Fruit fly (Drosophila melanogaster): Measurements from ENCODE around the gene CG6999.
"Not testable (repeated sequence)": the region's sequence is repeated elsewhere in the genome, so short reads cannot be mapped to it uniquely, and the experiment has no call there.

Gene CG6999

DNA sequence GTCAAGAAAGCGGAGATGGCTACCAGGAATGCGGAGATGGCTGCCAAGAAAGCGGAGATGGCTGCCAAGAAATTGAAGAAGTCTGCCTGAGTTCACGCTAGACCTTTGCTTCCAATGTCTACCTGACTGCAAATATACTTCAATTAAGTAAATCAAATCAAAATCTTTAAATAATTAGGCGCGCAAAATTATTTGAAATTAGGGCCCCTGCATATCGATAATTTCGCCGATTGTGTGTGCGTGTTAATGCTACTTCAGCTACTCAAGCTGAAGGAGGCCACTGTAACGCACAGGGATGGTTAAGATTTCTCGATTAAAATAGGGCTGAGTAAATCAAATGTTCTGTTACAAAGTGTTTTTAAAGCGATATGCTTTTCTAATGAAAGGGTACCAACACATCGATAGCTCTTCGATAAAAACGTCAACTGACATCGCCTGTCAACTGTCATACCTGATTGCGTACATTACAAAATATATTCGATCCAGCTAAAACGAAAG, at the start of gene CG6999:
TSS of gene CG6999 (plus strand) at position 448 of the 498 bp plus-strand sequence.
- not testable (repeated sequence) for TF ChIP-seq noc (tag; optimal IDR thresholded peaks at IDR 0.05)

DNA sequence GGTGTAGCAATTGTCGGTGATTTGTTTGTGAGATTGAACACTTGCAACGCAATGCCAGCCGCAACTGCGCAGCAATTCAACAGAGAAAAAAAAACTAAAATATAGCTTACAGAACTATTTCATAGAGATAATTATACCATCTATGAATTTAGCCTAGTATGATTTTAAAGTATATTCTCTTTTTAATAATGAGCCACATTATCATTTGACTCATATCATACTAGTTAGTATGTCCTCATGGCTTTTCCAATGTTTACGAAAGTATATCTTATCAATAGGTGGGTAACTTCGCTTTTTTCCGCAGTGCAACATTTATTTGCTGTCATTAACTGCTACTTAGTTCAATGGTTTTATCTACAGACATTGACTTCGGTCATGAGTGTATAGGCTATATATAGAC, 49.4 kb upstream of the CG6999 start:
- TF ChIP-seq noc (tag; optimal IDR thresholded peaks at IDR 0.05) = no peak

DNA sequence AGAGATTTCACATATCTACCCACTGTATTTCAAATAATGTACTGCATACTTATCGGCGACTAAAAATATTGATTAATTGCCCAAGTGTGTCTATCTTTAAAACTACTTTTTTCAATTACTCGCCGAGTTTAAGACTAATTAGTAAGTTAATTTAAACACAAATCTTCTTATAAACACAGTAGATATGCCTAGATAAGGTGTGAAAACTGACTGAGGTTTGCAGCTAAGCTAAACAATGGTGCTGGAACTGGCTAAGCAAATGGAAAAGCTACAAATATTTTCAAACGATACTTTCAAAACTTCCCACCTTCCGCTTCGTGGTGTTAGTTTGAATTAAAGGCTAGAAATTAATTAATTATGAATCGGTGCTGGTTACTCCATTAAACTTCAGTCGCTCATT, 47.3 kb upstream of the CG6999 start:
- TF ChIP-seq noc (tag; optimal IDR thresholded peaks at IDR 0.05) = no peak

DNA sequence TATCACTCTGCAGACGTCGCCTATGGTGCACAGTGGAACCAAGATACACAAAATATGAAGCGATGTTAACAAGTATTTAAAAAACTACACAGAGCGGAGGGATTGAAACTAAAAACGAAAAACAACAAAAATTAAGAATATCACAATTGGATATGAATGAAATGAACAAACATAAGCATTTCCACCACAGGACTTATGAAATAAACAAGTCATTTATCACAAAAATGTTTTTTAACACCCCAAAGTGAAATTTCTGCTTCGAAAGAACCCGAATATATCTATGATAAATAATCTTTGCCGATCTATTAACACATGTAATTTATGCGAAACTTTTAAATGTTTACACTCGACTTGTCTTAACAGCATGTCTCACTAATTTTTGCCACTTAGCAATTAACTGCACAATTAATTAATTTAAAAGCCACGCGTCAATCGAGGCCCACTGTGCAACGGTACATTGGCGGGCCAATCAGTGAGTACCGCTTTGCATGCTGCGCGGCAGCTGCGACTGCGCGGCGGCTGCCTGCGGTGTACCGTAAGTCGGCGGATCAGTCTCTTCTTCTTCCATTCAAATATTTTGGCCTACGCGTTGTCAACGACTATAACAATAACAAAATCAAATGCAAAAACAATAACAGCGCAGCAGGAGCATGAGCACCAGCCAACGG, 46.2 kb upstream of the CG6999 start:
- no peak for TF ChIP-seq noc (tag; optimal IDR thresholded peaks at IDR 0.05)

DNA sequence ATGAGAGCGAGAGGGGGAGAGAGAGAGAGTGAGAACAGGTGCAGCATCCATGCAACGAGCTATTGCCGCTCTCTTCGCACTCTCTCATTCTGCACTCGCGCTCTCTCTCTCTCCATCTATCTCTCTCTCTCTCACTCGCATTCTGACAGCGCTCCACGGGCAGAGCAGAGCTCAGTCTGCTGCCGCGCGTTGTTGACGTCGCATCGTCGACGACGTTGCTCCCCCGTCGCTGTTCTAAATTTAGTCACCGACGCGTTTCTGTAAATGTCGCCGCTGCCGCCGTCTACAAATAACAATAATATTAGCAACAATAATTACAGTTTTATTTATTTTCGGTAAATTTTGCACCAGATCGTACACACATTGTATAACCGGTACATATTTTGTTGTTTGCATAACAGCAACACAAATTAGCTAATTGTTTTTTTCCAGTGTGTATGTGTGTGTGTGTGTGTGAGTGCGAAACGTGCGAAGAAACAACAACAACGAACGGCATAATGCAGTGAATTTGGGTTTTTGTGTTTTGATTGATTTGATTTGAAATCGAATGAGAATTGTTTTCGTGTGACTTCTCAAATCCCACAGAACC, 45.6 kb upstream of the CG6999 start:
- no peak for TF ChIP-seq noc (tag; optimal IDR thresholded peaks at IDR 0.05)

DNA sequence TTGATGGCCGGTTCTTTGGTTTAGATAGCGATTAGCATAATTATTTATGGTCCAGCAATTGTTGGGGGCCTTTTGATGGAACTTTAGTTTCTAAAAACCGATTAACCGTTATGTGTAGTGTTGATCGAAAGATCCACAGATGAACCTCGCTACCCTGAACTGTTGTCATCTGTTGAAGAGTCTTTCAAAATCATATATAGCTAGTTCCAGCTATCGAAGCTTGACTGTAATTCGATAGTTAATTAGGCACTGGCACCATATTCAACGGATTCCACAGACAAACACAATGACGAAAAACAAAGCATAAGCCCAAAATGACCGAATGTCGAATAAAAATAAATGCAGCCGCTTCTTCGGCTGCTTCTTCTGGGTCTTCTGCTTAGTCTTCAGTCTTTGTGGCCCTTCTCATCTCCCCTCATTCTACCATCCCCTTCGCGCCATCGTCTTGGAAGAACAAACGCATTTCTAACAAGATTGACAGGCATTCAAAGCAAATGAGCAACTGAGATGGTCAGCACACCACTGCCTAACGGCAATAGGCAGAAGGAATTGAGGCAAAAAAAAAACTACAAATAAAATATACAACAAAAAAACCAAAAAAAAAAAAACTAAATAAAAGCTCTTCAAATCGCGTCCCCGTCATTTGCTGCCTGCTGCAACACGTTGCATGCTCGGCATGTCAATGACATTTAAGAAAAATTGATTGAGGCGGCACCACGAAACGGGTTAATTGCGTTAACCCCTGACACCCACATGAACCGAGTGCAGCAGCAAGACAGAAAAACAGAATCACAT, 44.3 kb upstream of the CG6999 start:
- TF ChIP-seq noc (tag; optimal IDR thresholded peaks at IDR 0.05) = no peak

DNA sequence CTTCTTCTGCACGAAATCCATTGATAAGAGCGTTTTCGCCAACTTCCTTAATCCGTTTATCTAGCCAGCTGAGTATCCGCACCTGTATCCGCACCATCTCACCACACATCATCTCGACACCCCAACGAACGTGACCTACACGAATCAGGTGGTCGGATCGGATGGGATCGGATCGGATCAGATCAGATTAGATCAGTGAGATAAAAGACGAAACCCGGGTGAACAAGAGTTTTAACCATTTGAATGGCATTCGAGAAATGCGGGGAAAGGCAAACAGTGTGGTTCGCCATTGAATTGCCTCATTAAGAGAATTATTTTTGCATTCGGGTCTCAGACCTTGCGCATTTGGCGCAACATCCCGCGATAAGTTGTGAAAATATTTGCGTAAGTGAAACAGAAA, 43.3 kb upstream of the CG6999 start:
- no peak for TF ChIP-seq noc (tag; optimal IDR thresholded peaks at IDR 0.05)

DNA sequence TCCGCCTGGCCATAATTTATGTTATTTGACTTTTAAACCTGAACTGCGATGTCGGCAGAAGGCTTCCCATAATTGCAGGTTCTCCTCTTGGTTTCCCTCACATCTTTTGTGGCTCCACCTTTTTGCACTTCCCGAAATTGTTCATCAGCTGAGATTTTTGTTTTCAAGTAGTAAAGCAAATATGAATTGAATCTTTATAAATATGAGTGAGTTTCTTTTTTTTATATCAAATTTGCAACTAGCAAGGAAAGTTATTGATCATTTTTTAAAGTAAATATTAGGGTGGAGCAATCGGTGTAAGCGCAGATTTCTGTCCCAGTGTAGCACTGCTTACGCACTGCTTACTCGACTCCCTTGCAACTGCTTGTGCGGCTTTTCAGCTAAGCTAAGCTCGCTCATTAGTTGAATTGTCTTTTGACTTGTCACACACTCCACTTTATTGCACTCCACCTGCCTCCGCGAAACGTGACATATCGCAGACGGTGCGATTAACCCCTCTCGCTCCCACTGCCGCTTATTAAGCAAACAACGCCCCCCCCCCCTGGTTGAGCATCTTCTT, 41.7 kb upstream of the CG6999 start:
- TF ChIP-seq noc (tag; optimal IDR thresholded peaks at IDR 0.05) = no peak

DNA sequence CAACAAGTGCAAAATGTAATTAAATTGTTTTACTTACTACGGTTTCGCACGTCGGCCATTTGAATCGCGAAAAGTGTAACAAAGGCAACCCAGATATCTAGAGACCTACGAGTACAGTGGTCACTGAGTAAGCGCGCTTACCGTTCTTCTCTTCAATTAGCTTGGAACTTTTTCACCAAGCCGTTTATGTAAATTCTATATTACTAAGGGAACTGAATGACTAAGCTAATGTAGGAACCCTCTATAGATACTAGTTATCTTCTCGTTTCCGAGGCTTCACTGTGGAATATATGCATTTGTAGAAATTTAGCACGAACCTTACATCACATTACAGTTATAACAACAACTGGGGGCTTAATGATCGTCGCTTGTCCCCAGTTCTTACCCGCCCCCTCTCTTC, 41.2 kb upstream of the CG6999 start:
- no peak for TF ChIP-seq noc (tag; optimal IDR thresholded peaks at IDR 0.05)

DNA sequence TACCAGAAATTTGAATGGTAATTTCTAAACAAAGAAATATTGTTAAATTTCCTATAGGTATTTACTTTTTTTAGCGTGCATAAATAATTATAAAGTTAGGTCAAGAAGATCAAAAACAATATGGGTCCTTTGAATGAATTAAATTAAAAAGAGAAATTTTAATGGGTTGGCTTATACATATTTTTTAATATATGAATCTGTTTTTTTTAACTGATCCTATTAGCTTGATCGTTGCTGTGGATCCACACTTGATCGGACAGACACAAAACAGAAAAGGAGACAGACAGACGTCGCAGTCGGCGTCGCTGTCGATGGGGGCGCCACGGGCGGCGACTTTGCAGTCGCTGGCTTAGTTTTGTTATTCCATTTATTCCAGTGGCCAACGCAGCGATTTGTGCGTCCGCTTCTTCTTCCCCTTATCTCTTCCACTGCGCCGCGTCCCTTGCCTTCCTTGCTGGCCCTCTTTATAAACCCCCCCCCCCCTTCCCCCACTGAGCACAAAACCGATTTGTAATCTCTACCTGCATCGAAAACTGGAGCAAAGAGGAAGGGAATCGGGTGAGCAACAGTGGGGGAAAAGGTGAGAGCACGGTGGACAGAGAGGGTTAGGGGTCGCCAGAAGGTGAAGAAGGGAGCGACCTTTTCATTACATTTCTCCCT, 40.3 kb upstream of the CG6999 start:
- TF ChIP-seq noc (tag; optimal IDR thresholded peaks at IDR 0.05) = peak; percentile 21

DNA sequence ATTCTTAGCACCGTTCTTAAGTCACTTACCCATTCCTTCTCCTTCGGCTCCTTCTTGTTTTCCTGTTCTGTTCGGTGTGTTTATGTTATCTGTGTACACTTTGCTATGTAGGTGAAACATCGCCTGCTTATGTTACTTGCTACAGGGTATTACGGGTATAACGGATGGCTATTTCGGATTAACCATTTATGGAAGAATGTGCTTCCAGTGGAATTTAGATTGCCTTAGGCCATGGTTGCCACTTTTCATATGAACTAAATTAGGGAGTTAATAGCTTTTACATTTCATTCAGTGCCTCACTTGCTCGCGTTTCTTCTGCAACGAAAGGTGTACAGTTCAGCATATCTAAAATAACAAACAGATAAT, 39.8 kb upstream of the CG6999 start:
- no peak for TF ChIP-seq noc (tag; optimal IDR thresholded peaks at IDR 0.05)

DNA sequence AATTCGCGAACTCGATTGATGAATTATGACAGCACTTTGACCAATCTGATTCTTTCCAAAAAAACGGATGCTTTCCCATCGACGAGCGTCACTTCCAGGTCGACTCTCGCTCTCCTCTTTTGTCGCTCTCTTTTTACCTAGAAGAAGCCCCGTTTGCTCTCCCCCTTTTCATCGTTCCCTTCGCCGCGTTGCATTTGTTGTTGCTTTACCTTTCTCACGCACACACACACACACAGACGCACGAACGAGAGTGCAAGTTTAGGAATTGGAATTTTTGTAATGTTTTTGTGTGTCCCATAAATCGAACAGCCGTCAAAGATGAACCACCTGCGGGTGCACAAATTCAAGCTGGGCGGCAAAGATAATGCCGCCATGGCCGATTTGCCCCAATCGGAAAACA, 39.2 kb upstream of the CG6999 start:
- TF ChIP-seq noc (tag; optimal IDR thresholded peaks at IDR 0.05) = no peak

DNA sequence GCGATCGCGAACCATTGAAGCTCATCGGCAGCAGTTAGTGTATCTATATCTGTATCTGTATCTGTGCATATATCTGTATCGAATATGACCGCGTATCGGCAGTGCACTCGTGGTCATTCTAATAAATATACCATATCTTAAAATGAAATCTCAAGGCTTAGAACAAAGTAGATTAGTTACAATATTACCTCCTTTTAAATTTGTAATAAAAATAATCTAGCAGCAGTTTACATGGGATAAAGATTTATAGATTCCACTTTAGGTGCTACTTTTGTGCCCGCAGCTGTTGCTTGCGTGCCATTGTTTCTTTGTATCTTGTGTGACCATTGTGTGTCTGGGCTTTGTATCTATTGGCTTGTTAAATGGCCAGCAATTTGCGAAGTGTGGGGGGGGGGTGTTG, 28.1 kb upstream of the CG6999 start:
- TF ChIP-seq noc (tag; optimal IDR thresholded peaks at IDR 0.05) = peak; percentile 79

DNA sequence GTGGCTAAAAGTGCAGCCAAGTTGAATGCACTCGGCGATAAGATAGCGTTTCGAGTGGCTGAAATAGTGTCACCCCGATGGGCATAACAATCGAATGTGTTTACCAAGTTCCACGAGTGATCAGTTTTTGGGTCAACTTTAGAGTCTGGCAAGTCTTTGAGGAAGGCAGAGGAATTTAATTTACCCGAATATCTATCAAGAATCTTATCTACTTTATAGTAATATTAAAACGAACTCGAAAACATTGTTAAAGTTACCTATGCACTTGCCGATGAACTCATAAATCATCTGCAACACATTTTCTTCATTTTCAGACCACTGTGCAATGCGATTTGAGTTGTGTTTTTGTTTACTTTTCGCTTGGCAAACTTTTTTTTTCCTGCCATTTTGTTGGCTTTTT, 26.9 kb upstream of the CG6999 start:
- TF ChIP-seq noc (tag; optimal IDR thresholded peaks at IDR 0.05) = no peak

DNA sequence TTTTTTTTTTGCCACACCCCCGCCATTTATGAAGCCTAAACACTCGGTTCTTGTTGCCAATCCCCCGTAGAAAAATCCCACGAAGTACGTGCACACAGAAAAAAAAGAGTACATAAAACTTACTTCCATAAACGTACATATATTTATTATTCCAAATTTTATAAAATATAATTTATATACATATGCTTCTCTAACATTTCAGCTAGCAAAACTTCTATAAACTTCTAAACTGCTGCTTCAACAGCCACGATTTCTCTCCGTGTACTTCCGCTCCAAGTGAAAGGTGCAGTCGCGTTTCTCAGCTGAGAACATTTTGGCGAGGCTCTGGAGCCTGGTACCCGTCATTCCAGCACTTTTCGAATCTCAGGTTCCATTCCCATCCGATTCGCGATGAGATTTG, 25.5 kb upstream of the CG6999 start:
- TF ChIP-seq noc (tag; optimal IDR thresholded peaks at IDR 0.05) = peak; percentile 24

DNA sequence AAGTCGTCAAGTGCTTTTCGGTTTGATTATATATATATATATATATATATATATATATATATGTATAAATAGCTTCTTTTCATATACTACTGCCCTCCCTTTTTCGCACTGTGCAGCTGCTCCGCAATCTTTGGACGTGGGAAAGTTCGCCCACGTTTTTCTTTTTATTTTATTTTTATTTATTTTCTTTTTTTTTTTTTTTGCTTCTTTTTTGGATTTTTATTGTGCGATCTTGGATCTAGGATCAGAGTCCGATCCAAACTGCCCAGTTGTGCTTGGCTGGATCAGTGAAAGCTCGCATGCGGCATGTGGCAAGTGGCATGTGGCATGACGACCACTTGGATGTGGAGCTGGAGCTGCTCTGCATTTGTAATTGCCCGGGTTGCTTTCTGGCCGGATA, 24.7 kb upstream of the CG6999 start:
- TF ChIP-seq noc (tag; optimal IDR thresholded peaks at IDR 0.05) = no peak

All from whole organism, larva.